Worm (Caenorhabditis elegans) whole organism, L3 larva: ENCODE results near the gene sip-1.

Source experiments
- ceh-28 ChIP-seq: fragments of 150-350 bp; optimal IDR thresholded peaks from 2 replicates; lab custom pipeline; 2014; ENCODE audit warnings: missing biosample characterization, missing genetic modification reagents, missing genetic modification characterization
- egl-27 ChIP-seq: sonication (generic microtip); optimal IDR thresholded peaks from 4 replicates; lab custom pipeline; 2017; ENCODE audit warnings: missing biosample characterization, missing genetic modification reagents, missing genetic modification characterization
- skn-1 ChIP-seq: fragments of 150-350 bp; optimal IDR thresholded peaks from 2 replicates; lab custom pipeline; 2014; ENCODE audit warnings: missing biosample characterization, missing genetic modification characterization
- snpc-4 ChIP-seq: fragments of 150-350 bp; optimal IDR thresholded peaks from 2 replicates; lab custom pipeline; 2014; ENCODE audit warnings: missing biosample characterization, missing genetic modification characterization

DNA sequence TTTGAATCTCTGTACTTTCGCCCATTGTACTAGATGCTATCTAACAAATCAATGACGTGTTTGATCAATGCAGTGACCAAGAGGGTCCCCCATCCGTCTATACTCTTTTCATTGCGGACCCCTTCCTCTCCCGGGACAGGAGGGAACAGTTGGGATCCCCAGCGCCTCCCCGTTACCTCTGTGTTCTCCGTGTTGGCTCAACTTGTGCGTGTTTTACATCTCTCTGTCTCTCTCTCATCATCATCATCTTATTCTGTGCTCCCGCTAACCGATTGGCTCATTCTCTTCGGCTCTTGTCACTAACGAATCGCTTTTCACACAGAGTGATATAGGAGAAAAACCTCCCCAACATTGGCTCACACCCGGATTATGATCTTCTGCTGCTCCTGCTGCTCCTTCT is 13.9 kb upstream of the sip-1 start, which contains the start of gene unc-49:
- no peak for TF ChIP-seq skn-1 (tag; lab: Kevin White, UChicago)
- no peak for TF ChIP-seq snpc-4
- no peak for TF ChIP-seq ceh-28
- TF ChIP-seq egl-27 (tag; lab: Kevin White, UChicago) = no peak
